ENCODE assay signal across 1 fruit fly cellular context in genomic region chr3R:23314332-23314731, dm6.
TF ChIP-seq lines count a peak whose summit lies in the region.

No protein-coding gene starts in this region.

TF ChIP-seq in whole organism, embryonic, 481 proteins besides CTCF, POLR2A, EP300 and RAD21 (continued from another document and continues in another):
- TF ChIP-seq mam (GFP tag; optimal IDR thresholded peaks at IDR 0.05; lab: Kevin White, UChicago) (no peak), CG3726 (GFP tag; IDR thresholded peaks at IDR 0.05; lab: Robert Waterston, UW) (no peak), CG14860 (GFP tag; IDR thresholded peaks at IDR 0.05; lab: Robert Waterston, UW; ENCODE audit: partially characterized antibody) (no peak), CG12769 (tag; optimal IDR thresholded peaks at IDR 0.05; lab: Kevin White, UChicago) (peak; percentile 1), Stat92E (GFP tag; optimal IDR thresholded peaks at IDR 0.05; lab: Kevin White, UChicago) (peak in 1 of 3 experiments; percentile 1), Sin3A (optimal IDR thresholded peaks at IDR 0.05; lab: Kevin White, UChicago) (no peak), Elba2 (GFP tag; optimal IDR thresholded peaks at IDR 0.05; lab: Kevin White, UChicago) (no peak), Sox100B (GFP tag; optimal IDR thresholded peaks at IDR 0.05; lab: Kevin White, UChicago) (peak; percentile 54), sisA (GFP tag; IDR thresholded peaks at IDR 0.05; lab: Robert Waterston, UW) (no peak), pzg (GFP tag; optimal IDR thresholded peaks at IDR 0.05; lab: Kevin White, UChicago) (no peak), CG12942 (GFP tag; optimal IDR thresholded peaks at IDR 0.05; lab: Kevin White, UChicago) (no peak), CG34376 (GFP tag; optimal IDR thresholded peaks at IDR 0.05; lab: Kevin White, UChicago) (peak; percentile 76), inv (GFP tag; IDR thresholded peaks at IDR 0.05; lab: Robert Waterston, UW; ENCODE audit: partially characterized antibody) (no peak), Fer1 (GFP tag; optimal IDR thresholded peaks at IDR 0.05; lab: Kevin White, UChicago) (peak; percentile 61), shn (GFP tag; optimal IDR thresholded peaks at IDR 0.05; lab: Kevin White, UChicago) (no peak), pfk (GFP tag; optimal IDR thresholded peaks at IDR 0.05; lab: Kevin White, UChicago) (peak; percentile 99), CG2875 (GFP tag; optimal IDR thresholded peaks at IDR 0.05; lab: Kevin White, UChicago) (peak; percentile 39), h (optimal IDR thresholded peaks at IDR 0.05; lab: Kevin White, UChicago) (no peak), Xrp1 (GFP tag; IDR thresholded peaks at IDR 0.05; lab: Robert Waterston, UW) (peak; percentile 51), Myb (GFP tag; optimal IDR thresholded peaks at IDR 0.05; lab: Kevin White, UChicago) (peak; percentile 9), wor (GFP tag; IDR thresholded peaks at IDR 0.05; lab: Robert Waterston, UW) (no peak), D (optimal IDR thresholded peaks at IDR 0.05; lab: Kevin White, UChicago) (no peak), D (GFP tag; optimal IDR thresholded peaks at IDR 0.05; lab: Kevin White, UChicago) (peak; percentile 22), hth (optimal IDR thresholded peaks at IDR 0.05; lab: Kevin White, UChicago) (no peak), CG6175 (GFP tag; IDR thresholded peaks at IDR 0.05; lab: Robert Waterston, UW) (no peak), ato (GFP tag; IDR thresholded peaks at IDR 0.05; lab: Robert Waterston, UW; ENCODE audit: partially characterized antibody) (no peak), dmrt99B (tag; optimal IDR thresholded peaks at IDR 0.05; lab: Kevin White, UChicago) (peak; percentile 24), CG12071 (GFP tag; optimal IDR thresholded peaks at IDR 0.05; lab: Kevin White, UChicago) (peak; percentile 58), fru (optimal IDR thresholded peaks at IDR 0.05; lab: Kevin White, UChicago) (no peak), CG11398 (GFP tag; optimal IDR thresholded peaks at IDR 0.05; lab: Kevin White, UChicago) (peak; percentile 10), Opbp (GFP tag; IDR thresholded peaks at IDR 0.05; lab: Robert Waterston, UW; ENCODE audit: partially characterized antibody) (no peak), ftz-f1 (GFP tag; optimal IDR thresholded peaks at IDR 0.05; lab: Kevin White, UChicago) (peak; percentile 57), Nf-YA (GFP tag; IDR thresholded peaks at IDR 0.05; lab: Robert Waterston, UW) (peak; percentile 48; the same call in 1 of the 2 replicates), gsb (GFP tag; IDR thresholded peaks at IDR 0.05; lab: Robert Waterston, UW) (no peak), CG5953 (GFP tag; IDR thresholded peaks at IDR 0.05; lab: Robert Waterston, UW) (no peak), exex (tag; optimal IDR thresholded peaks at IDR 0.05; lab: Kevin White, UChicago) (peak; percentile 21), CG9727 (GFP tag; optimal IDR thresholded peaks at IDR 0.05; lab: Kevin White, UChicago) (peak; percentile 36), CG8944 (GFP tag; optimal IDR thresholded peaks at IDR 0.05; lab: Kevin White, UChicago) (no peak), sim (GFP tag; IDR thresholded peaks at IDR 0.05; lab: Robert Waterston, UW) (no peak), odd (GFP tag; optimal IDR thresholded peaks at IDR 0.05; lab: Kevin White, UChicago) (peak; percentile 70), CG6683 (GFP tag; optimal IDR thresholded peaks at IDR 0.05; lab: Kevin White, UChicago) (no peak), CG15269 (tag; optimal IDR thresholded peaks at IDR 0.05; lab: Kevin White, UChicago) (peak; percentile 50), Antp (GFP tag; optimal IDR thresholded peaks at IDR 0.05; lab: Kevin White, UChicago) (no peak), CG17802 (tag; optimal IDR thresholded peaks at IDR 0.05; lab: Kevin White, UChicago) (no peak), slou (GFP tag; optimal IDR thresholded peaks at IDR 0.05; lab: Kevin White, UChicago) (no peak), maf-S (GFP tag; optimal IDR thresholded peaks at IDR 0.05; lab: Kevin White, UChicago) (no peak), usp (GFP tag; optimal IDR thresholded peaks at IDR 0.05; lab: Kevin White, UChicago) (no peak), Hr39 (optimal IDR thresholded peaks at IDR 0.05; lab: Kevin White, UChicago) (no peak), MBD-R2 (GFP tag; IDR thresholded peaks at IDR 0.05; lab: Robert Waterston, UW) (peak; percentile 13; the same call in 1 of the 2 replicates), ac (GFP tag; optimal IDR thresholded peaks at IDR 0.05; lab: Kevin White, UChicago) (peak; percentile 43), CG8388 (GFP tag; optimal IDR thresholded peaks at IDR 0.05; lab: Kevin White, UChicago) (no peak), zen2 (GFP tag; IDR thresholded peaks at IDR 0.05; lab: Robert Waterston, UW; ENCODE audit: partially characterized antibody) (no peak), CG31441 (GFP tag; IDR thresholded peaks at IDR 0.05; lab: Robert Waterston, UW) (no peak; the same call in 1 of the 2 replicates), abd-A (tag; optimal IDR thresholded peaks at IDR 0.05; lab: Kevin White, UChicago) (peak; percentile 49), vvl (GFP tag; IDR thresholded peaks at IDR 0.05; lab: Robert Waterston, UW) (peak; percentile 54; the same call in 1 of the 2 replicates), CG32532 (GFP tag; IDR thresholded peaks at IDR 0.05; lab: Robert Waterston, UW) (peak; percentile 20; the same call in 1 of the 2 replicates), az2 (GFP tag; optimal IDR thresholded peaks at IDR 0.05; lab: Kevin White, UChicago) (no peak), Hey (tag; optimal IDR thresholded peaks at IDR 0.05; lab: Kevin White, UChicago) (no peak), ewg (GFP tag; optimal IDR thresholded peaks at IDR 0.05; lab: Kevin White, UChicago) (no peak), mld (GFP tag; IDR thresholded peaks at IDR 0.05; lab: Robert Waterston, UW; ENCODE audit: partially characterized antibody) (no peak), bowl (GFP tag; IDR thresholded peaks at IDR 0.05; lab: Robert Waterston, UW) (peak; percentile 52; the same call in 1 of the 2 replicates), caup (GFP tag; optimal IDR thresholded peaks at IDR 0.05; lab: Kevin White, UChicago; ENCODE audit: severe bottlenecking) (peak; percentile 73), tin (GFP tag; optimal IDR thresholded peaks at IDR 0.05; lab: Kevin White, UChicago) (no peak), CG11504 (tag; optimal IDR thresholded peaks at IDR 0.05; lab: Kevin White, UChicago) (peak; percentile 16), CG3847 (GFP tag; IDR thresholded peaks at IDR 0.05; lab: Robert Waterston, UW) (0 out of 2 replicates have a peak, but pooled peaks have one; percentile 17), CG31224 (GFP tag; IDR thresholded peaks at IDR 0.05; lab: Robert Waterston, UW) (no peak), chn (GFP tag; optimal IDR thresholded peaks at IDR 0.05; lab: Kevin White, UChicago) (no peak), fd3F (GFP tag; optimal IDR thresholded peaks at IDR 0.05; lab: Kevin White, UChicago) (no peak), HmgZ (tag; optimal IDR thresholded peaks at IDR 0.05; lab: Kevin White, UChicago) (peak; percentile 20), scrt (GFP tag; optimal IDR thresholded peaks at IDR 0.05; lab: Kevin White, UChicago) (peak; percentile 61), CG4707 (GFP tag; optimal IDR thresholded peaks at IDR 0.05; lab: Kevin White, UChicago) (peak; percentile 58), pb (GFP tag; optimal IDR thresholded peaks at IDR 0.05; lab: Kevin White, UChicago) (no peak), CG13424 (tag; optimal IDR thresholded peaks at IDR 0.05; lab: Kevin White, UChicago) (peak; percentile 18), Neu2 (GFP tag; optimal IDR thresholded peaks at IDR 0.05; lab: Kevin White, UChicago; ENCODE audit: borderline replicate concordance) (no peak), gcm (GFP tag; optimal IDR thresholded peaks at IDR 0.05; lab: Kevin White, UChicago) (peak; percentile 46), Aef1 (GFP tag; IDR thresholded peaks at IDR 0.05; lab: Robert Waterston, UW) (peak; percentile 77), Poxn (GFP tag; IDR thresholded peaks at IDR 0.05; lab: Robert Waterston, UW) (no peak), z (GFP tag; IDR thresholded peaks at IDR 0.05; lab: Robert Waterston, UW) (0 out of 3 replicates have a peak, but pooled peaks have one; percentile 53), CG2202 (tag; optimal IDR thresholded peaks at IDR 0.05; lab: Kevin White, UChicago) (peak; percentile 4), sima (GFP tag; optimal IDR thresholded peaks at IDR 0.05; lab: Kevin White, UChicago) (no peak), CG13775 (GFP tag; optimal IDR thresholded peaks at IDR 0.05; lab: Kevin White, UChicago) (no peak), CG10321 (GFP tag; IDR thresholded peaks at IDR 0.05; lab: Robert Waterston, UW) (0 out of 2 replicates have a peak, but pooled peaks have one; percentile 38), CG11247 (GFP tag; IDR thresholded peaks at IDR 0.05; lab: Robert Waterston, UW) (no peak), pnt (GFP tag; optimal IDR thresholded peaks at IDR 0.05; lab: Kevin White, UChicago) (no peak), CG8478 (optimal IDR thresholded peaks at IDR 0.05; lab: Kevin White, UChicago) (no peak), lmd (GFP tag; IDR thresholded peaks at IDR 0.05; lab: Robert Waterston, UW) (no peak), lab (GFP tag; optimal IDR thresholded peaks at IDR 0.05; lab: Kevin White, UChicago) (peak; percentile 67), CG4617 (GFP tag; optimal IDR thresholded peaks at IDR 0.05; lab: Kevin White, UChicago; ENCODE audit: borderline replicate concordance) (no peak), crc (GFP tag; optimal IDR thresholded peaks at IDR 0.05; lab: Kevin White, UChicago) (no peak), Fer2 (tag; optimal IDR thresholded peaks at IDR 0.05; lab: Kevin White, UChicago) (peak; percentile 15), sd (tag; optimal IDR thresholded peaks at IDR 0.05; lab: Kevin White, UChicago) (peak; percentile 1), onecut (GFP tag; IDR thresholded peaks at IDR 0.05; lab: Robert Waterston, UW) (peak; percentile 56; the same call in 1 of the 2 replicates), CG10267 (tag; optimal IDR thresholded peaks at IDR 0.05; lab: Kevin White, UChicago) (peak; percentile 11), Rfx (GFP tag; IDR thresholded peaks at IDR 0.05; lab: Robert Waterston, UW) (peak; percentile 51; the same call in 1 of the 2 replicates), Dad (GFP tag; optimal IDR thresholded peaks at IDR 0.05; lab: Kevin White, UChicago) (no peak), kah (GFP tag; optimal IDR thresholded peaks at IDR 0.05; lab: Kevin White, UChicago) (peak; percentile 80), CG12104 (GFP tag; optimal IDR thresholded peaks at IDR 0.05; lab: Kevin White, UChicago) (peak; percentile 25), CG9797 (GFP tag; optimal IDR thresholded peaks at IDR 0.05; lab: Kevin White, UChicago) (no peak), zf30C (GFP tag; optimal IDR thresholded peaks at IDR 0.05; lab: Kevin White, UChicago) (peak; percentile 56), ap (GFP tag; IDR thresholded peaks at IDR 0.05; lab: Robert Waterston, UW) (no peak), jigr1 (GFP tag; IDR thresholded peaks at IDR 0.05; lab: Robert Waterston, UW) (no peak), klu (GFP tag; IDR thresholded peaks at IDR 0.05; lab: Robert Waterston, UW) (no peak), CG13123 (GFP tag; optimal IDR thresholded peaks at IDR 0.05; lab: Kevin White, UChicago) (no peak), cato (GFP tag; optimal IDR thresholded peaks at IDR 0.05; lab: Kevin White, UChicago; ENCODE audit: borderline replicate concordance) (no peak), Kr (GFP tag; optimal IDR thresholded peaks at IDR 0.05; lab: Kevin White, UChicago) (peak; percentile 20), YL-1 (GFP tag; optimal IDR thresholded peaks at IDR 0.05; lab: Kevin White, UChicago) (no peak), Gsc (GFP tag; IDR thresholded peaks at IDR 0.05; lab: Robert Waterston, UW) (no peak), jumu (GFP tag; optimal IDR thresholded peaks at IDR 0.05; lab: Kevin White, UChicago) (no peak), Blimp-1 (GFP tag; optimal IDR thresholded peaks at IDR 0.05; lab: Kevin White, UChicago) (no peak), Dip3 (GFP tag; optimal IDR thresholded peaks at IDR 0.05; lab: Kevin White, UChicago) (no peak), Awh (GFP tag; IDR thresholded peaks at IDR 0.05; lab: Robert Waterston, UW) (no peak; the same call in 1 of the 2 replicates), dmrt11E (tag; optimal IDR thresholded peaks at IDR 0.05; lab: Kevin White, UChicago) (no peak), CG11695 (GFP tag; IDR thresholded peaks at IDR 0.05; lab: Robert Waterston, UW) (no peak; the same call in 2 of the 3 replicates), Pdp1 (GFP tag; optimal IDR thresholded peaks at IDR 0.05; lab: Kevin White, UChicago) (peak in 1 of 2 experiments; percentile 32), CG33213 (GFP tag; optimal IDR thresholded peaks at IDR 0.05; lab: Kevin White, UChicago) (peak; percentile 33), BEAF-32 (GFP tag; optimal IDR thresholded peaks at IDR 0.05; lab: Kevin White, UChicago) (no peak), CG3407 (GFP tag; optimal IDR thresholded peaks at IDR 0.05; lab: Kevin White, UChicago) (peak; percentile 8), CG6689 (GFP tag; IDR thresholded peaks at IDR 0.05; lab: Robert Waterston, UW) (no peak), CG12659 (GFP tag; optimal IDR thresholded peaks at IDR 0.05; lab: Kevin White, UChicago) (no peak), CG14441 (GFP tag; IDR thresholded peaks at IDR 0.05; lab: Robert Waterston, UW) (0 out of 2 replicates have a peak, but pooled peaks have one; percentile 5), stc (GFP tag; IDR thresholded peaks at IDR 0.05; lab: Robert Waterston, UW) (no peak; the same call in 1 of the 2 replicates), CG15601 (tag; optimal IDR thresholded peaks at IDR 0.05; lab: Kevin White, UChicago) (no peak), eyg (GFP tag; optimal IDR thresholded peaks at IDR 0.05; lab: Kevin White, UChicago) (peak; percentile 23), Sox102F (GFP tag; optimal IDR thresholded peaks at IDR 0.05; lab: Kevin White, UChicago) (no peak), knrl (GFP tag; IDR thresholded peaks at IDR 0.05; lab: Robert Waterston, UW; ENCODE audit: partially characterized antibody) (no peak), CG1647 (GFP tag; optimal IDR thresholded peaks at IDR 0.05; lab: Kevin White, UChicago) (no peak), BtbVII (GFP tag; optimal IDR thresholded peaks at IDR 0.05; lab: Kevin White, UChicago) (peak; percentile 30), tll (GFP tag; optimal IDR thresholded peaks at IDR 0.05; lab: Kevin White, UChicago) (peak in 1 of 2 experiments; percentile 65), HHEX (GFP tag; optimal IDR thresholded peaks at IDR 0.05; lab: Kevin White, UChicago) (peak; percentile 56), CG30431 (GFP tag; optimal IDR thresholded peaks at IDR 0.05; lab: Kevin White, UChicago) (no peak), D19B (GFP tag; optimal IDR thresholded peaks at IDR 0.05; lab: Kevin White, UChicago) (no peak), CG10274 (GFP tag; optimal IDR thresholded peaks at IDR 0.05; lab: Kevin White, UChicago) (no peak)
